Fruit fly (Drosophila melanogaster): ENCODE results near the gene CG3368.

dm6 chr3R:27240967-27241366 is 42.6 kb upstream of the CG3368 start, which contains the start of gene CG17991:
- TF ChIP-seq psq (optimal IDR thresholded peaks at IDR 0.05) = no peak
- TF ChIP-seq Sin3A (optimal IDR thresholded peaks at IDR 0.05) = no peak
- TF ChIP-seq ttk (optimal IDR thresholded peaks at IDR 0.05) = no peak
- TF ChIP-seq h (optimal IDR thresholded peaks at IDR 0.05) = no peak
- no peak for TF ChIP-seq Myc (optimal IDR thresholded peaks at IDR 0.05)

Data from Kc167 (cell line).